Fruit fly (Drosophila melanogaster) S2 (cell line): Measurements from ENCODE around the gene RASSF8.

ENCODE experiments used
- CG8478 ChIP-seq: fragments of >200 bp; optimal IDR thresholded peaks from 2 replicates; lab custom pipeline; 2018
- CTCF ChIP-seq, 2 experiments: fragments of >200 bp; optimal IDR thresholded peaks; 2 replicates each; lab custom pipeline; 2018

RASSF8 gene

DNA sequence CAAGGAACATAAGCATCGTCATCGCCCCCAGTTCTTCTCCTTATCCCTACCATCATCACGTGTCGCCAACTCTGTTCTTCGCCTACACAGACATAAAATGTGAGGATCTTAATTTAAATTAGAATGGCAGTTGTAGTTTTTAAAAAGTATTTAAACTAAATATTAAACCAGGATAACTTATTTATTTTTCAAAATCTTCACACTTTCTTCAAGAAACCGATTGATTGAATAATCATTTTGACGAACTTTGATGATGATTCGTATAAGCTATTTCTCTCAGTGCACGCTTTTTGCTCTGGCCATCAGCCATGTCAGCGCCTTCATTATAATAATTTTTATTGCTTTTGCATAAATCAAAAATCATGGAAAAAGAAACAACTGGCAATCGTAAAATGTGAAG lies 22.6 kb upstream of the RASSF8 start:
- no peak for TF ChIP-seq CG8478 (lab: Kevin White, UChicago)
- no peak for TF ChIP-seq CTCF (optimal IDR thresholded peaks at IDR 0.05; lab: Kevin White, UChicago)

dm6 chr3R:25640463-25640862 lies 21.1 kb upstream of the RASSF8 start:
- no peak for TF ChIP-seq CG8478 (lab: Kevin White, UChicago)
- TF ChIP-seq CTCF (optimal IDR thresholded peaks at IDR 0.05; lab: Kevin White, UChicago), result no peak

DNA sequence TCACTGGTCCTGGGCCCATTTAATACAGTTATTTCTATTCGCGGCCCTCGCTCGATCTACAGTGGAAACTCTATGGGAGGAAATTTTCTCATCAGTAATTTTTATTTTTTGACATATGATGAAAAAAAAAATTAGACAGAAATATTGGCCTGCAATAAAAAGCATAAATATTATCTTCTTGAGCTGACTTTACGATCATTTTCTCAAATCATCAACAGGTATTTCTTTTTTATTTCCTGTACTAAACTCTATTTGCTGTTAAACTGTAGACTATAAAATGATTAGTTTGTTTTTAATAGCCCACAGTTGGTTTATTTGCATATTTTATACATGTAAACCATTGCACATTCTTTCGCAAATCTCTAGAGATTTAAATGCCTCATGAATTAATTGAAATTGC lies 17.4 kb upstream of the RASSF8 start:
- TF ChIP-seq CTCF (optimal IDR thresholded peaks at IDR 0.05; lab: Kevin White, UChicago), result no peak
- TF ChIP-seq CG8478 (lab: Kevin White, UChicago), result no peak

DNA sequence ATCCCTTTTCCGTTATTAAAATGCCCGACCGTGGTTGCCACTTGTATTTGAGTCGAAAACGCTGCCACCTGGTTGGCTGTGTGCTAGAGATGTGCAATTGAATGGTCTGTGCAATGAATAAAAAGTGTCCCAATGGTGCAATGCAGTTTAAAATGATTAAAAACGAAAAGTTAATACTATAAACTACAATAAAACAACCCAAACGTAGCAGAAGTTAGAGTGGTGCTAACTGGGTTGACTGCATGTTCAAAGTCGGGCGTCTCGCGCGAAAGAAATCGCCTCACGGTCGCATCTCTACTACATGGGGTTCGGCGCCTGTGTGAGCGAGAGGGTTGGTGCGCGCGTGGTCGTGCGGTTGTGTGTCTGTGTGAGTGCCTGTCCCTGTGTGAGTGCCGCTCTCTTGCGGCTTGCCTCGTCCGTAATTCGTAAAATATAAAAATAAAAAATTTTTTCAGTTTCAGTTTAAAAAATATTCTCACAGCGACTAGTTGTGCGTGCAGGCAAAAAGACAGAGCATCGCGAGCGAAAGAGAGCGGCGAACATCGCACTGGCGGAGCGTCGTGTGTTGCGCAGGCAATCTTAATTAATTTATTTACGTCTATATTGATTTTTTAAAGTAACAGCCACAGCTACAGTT lies 14.6 kb upstream of the RASSF8 start:
- no peak for TF ChIP-seq CG8478 (lab: Kevin White, UChicago)
- TF ChIP-seq CTCF (optimal IDR thresholded peaks at IDR 0.05; lab: Kevin White, UChicago), result peak in 1 of 2 experiments; percentile 26

dm6 chr3R:25647577-25648257 lies 13.9 kb upstream of the RASSF8 start:
- TF ChIP-seq CG8478 (lab: Kevin White, UChicago), result no peak
- peak; percentile 38 to 62 for TF ChIP-seq CTCF (optimal IDR thresholded peaks at IDR 0.05; lab: Kevin White, UChicago)

dm6 chr3R:25648258-25648606 lies 13.4 kb upstream of the RASSF8 start:
- TF ChIP-seq CG8478 (lab: Kevin White, UChicago), result no peak
- no peak for TF ChIP-seq CTCF (optimal IDR thresholded peaks at IDR 0.05; lab: Kevin White, UChicago)

dm6 chr3R:25650417-25650816 lies 11.2 kb upstream of the RASSF8 start:
- TF ChIP-seq CG8478 (lab: Kevin White, UChicago), result no peak
- TF ChIP-seq CTCF (optimal IDR thresholded peaks at IDR 0.05; lab: Kevin White, UChicago), result no peak

dm6 chr3R:25651414-25651813 lies 10.2 kb upstream of the RASSF8 start:
- TF ChIP-seq CTCF (optimal IDR thresholded peaks at IDR 0.05; lab: Kevin White, UChicago) (no peak), CG8478 (lab: Kevin White, UChicago) (no peak)

DNA sequence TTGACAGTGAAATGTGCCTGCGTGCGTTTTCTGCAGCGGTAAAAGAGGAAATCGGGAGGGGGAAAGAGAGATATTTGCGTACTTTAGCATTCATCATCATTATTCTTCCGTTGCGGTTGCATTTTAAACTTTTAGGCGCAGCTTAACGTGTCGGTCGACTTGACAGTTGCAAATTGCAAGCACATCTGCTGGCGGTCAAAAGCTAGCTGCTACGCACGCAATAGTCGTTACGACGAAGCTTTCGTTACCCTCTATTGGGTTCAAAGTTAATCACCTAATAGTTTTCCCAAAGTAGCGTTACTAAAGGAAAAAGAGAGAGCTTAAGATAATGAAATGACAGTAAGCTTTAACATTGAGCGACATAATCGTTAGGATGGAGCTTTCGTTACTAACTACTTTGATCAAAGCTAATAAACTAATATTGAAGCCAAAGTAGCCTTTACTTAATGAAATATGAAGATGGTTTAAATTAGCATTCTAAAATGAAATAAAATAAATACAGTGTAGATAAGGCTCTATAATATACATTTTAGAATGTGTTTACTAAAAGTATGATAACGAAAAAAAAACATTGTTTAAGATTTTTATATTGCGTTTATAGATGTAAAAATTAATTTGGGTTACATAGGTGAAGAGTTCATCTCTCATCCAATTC lies 9.4 kb upstream of the RASSF8 start:
- no peak for TF ChIP-seq CTCF (optimal IDR thresholded peaks at IDR 0.05; lab: Kevin White, UChicago)
- no peak for TF ChIP-seq CG8478 (lab: Kevin White, UChicago)

dm6 chr3R:25659857-25660417 lies 1.7 kb upstream of the RASSF8 start:
- TF ChIP-seq CTCF (optimal IDR thresholded peaks at IDR 0.05; lab: Kevin White, UChicago) (no peak), CG8478 (lab: Kevin White, UChicago) (no peak)

dm6 chr3R:25660985-25661530 lies 537 bp upstream of the RASSF8 start, which contains the start of gene Tnks:
Gene Tnks (minus strand): TSS chr3R:25661286.
- TF ChIP-seq CG8478 (lab: Kevin White, UChicago) (no peak), CTCF (optimal IDR thresholded peaks at IDR 0.05; lab: Kevin White, UChicago) (no peak)

DNA sequence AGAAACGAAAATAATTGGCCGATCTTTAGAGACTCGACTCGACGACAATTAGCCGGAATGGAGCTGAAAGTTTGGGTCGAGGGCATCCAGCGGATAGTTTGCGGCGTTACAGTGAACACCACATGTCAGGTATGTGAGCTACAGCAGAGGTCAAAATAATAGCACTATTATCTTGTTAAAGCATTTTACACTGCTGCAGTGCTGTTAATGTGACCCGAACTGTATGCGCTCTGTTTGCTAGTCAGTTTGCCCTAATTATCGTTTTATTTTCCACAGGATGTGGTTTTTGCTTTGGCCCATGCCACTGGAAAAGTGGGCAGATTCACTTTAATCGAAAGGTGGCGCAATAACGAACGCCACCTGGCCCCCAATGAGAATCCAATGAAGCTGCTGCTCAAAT lies 763 bp downstream of the RASSF8 start:
- TF ChIP-seq CG8478 (lab: Kevin White, UChicago) (no peak), CTCF (optimal IDR thresholded peaks at IDR 0.05; lab: Kevin White, UChicago) (no peak)

dm6 chr3R:25665509-25665908 lies 3.9 kb downstream of the RASSF8 start, which contains the start of gene Lgr3:
Gene Lgr3 (plus strand): TSS chr3R:25665809.
- TF ChIP-seq CTCF (optimal IDR thresholded peaks at IDR 0.05; lab: Kevin White, UChicago), result no peak
- no peak for TF ChIP-seq CG8478 (lab: Kevin White, UChicago)

dm6 chr3R:25678489-25679082 lies 17.0 kb downstream of the RASSF8 start, which contains the start of the genes CG4730 and CG5039:
Gene CG4730 (minus strand): TSS chr3R:25678682.
Gene CG5039 (plus strand): TSS chr3R:25678683.
- TF ChIP-seq CTCF (optimal IDR thresholded peaks at IDR 0.05; lab: Kevin White, UChicago) (peak in 1 of 2 experiments; percentile 24), CG8478 (lab: Kevin White, UChicago) (no peak)
